Worm (Caenorhabditis elegans) whole organism, L4/young adult: Measurements from ENCODE around the gene sprp-4.

ENCODE experiments used
- W03F9.2 ChIP-seq: fragments of 150-350 bp; optimal IDR thresholded peaks from 2 replicates; lab custom pipeline; 2014; ENCODE audit warnings: missing biosample characterization, missing genetic modification characterization
- dao-5 ChIP-seq: sonication (generic microtip); optimal IDR thresholded peaks from 2 replicates; lab custom pipeline; 2016; ENCODE audit warnings: missing genotype, missing genetic modification characterization, moderate library complexity, missing compliant biosample characterization
- him-1 ChIP-seq: sonication (generic microtip); optimal IDR thresholded peaks from 2 replicates; lab custom pipeline; 2016; ENCODE audit warnings: missing genotype, missing genetic modification reagents, missing genetic modification characterization, missing compliant biosample characterization

DNA sequence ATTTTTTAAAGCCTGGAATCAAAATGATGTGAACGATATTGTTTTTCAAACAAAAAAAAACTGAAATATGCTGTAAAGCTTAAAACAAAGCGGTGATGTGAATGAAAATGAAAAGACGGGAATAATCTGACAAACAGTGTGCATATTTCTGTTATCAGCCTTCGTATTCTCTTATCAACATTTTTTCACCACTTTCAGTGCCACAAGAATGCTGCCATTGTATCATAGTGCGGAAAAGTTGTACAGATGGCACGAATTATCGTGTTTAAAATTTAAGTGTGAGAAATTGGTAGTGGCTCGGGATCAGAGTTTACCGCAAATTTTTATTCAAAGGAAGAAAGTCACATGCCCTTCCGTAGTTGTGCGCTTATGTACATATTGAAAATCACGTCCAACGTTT, 29.0 kb downstream of the sprp-4 start, which contains the start of gene ifd-1:
- TF ChIP-seq W03F9.2 (tag; lab: Kevin White, UChicago): no peak
- no peak for TF ChIP-seq him-1 (tag; lab: Kevin White, UChicago)
- TF ChIP-seq dao-5: no peak
